Worm (Caenorhabditis elegans): Measurements from ENCODE around the gene Y105C5A.13.
"Not testable (repeated sequence)": the region's sequence is repeated elsewhere in the genome, so short reads cannot be mapped to it uniquely, and the experiment has no call there.

Gene Y105C5A.13

ce11 chrIV:15658444-15658843 lies 17.4 kb downstream of the Y105C5A.13 start:
- TF ChIP-seq pes-1 (GFP tag; IDR thresholded peaks at IDR 0.05) (no peak), tra-4 (tag; optimal IDR thresholded peaks at IDR 0.05) (no peak), sea-1 (GFP tag; conservative IDR thresholded peaks at IDR 0.05) (no peak), ama-1 (optimal IDR thresholded peaks at IDR 0.05) (no peak), F13C5.2 (tag; optimal IDR thresholded peaks at IDR 0.05) (no peak), ceh-13 (GFP tag; optimal IDR thresholded peaks at IDR 0.05) (no peak), hmg-4 (GFP tag; optimal IDR thresholded peaks at IDR 0.05) (no peak), tbx-11 (GFP tag; IDR thresholded peaks at IDR 0.05) (no peak), tbx-37 (GFP tag; conservative IDR thresholded peaks at IDR 0.05) (no peak), flt-1 (GFP tag; IDR thresholded peaks at IDR 0.05) (no peak), hmbx-1 (tag; optimal IDR thresholded peaks at IDR 0.05) (no peak), aly-1 (tag; optimal IDR thresholded peaks at IDR 0.05) (no peak), B0310.2 (tag; optimal IDR thresholded peaks at IDR 0.05) (no peak), ets-7 (tag; optimal IDR thresholded peaks at IDR 0.05) (no peak), scrt-1 (GFP tag; IDR thresholded peaks at IDR 0.05) (no peak), hnd-1 (tag; optimal IDR thresholded peaks at IDR 0.05) (no peak), ceh-36 (tag; optimal IDR thresholded peaks at IDR 0.05) (no peak)

ce11 chrIV:15672994-15673393 lies 32.0 kb downstream of the Y105C5A.13 start:
- TF ChIP-seq B0310.2 (tag; optimal IDR thresholded peaks at IDR 0.05) (no peak), tbx-37 (GFP tag; conservative IDR thresholded peaks at IDR 0.05) (no peak), pes-1 (GFP tag; IDR thresholded peaks at IDR 0.05) (no peak), flt-1 (GFP tag; IDR thresholded peaks at IDR 0.05) (no peak), scrt-1 (GFP tag; IDR thresholded peaks at IDR 0.05) (no peak), ceh-36 (tag; optimal IDR thresholded peaks at IDR 0.05) (no peak), aly-1 (tag; optimal IDR thresholded peaks at IDR 0.05) (no peak), ceh-13 (GFP tag; optimal IDR thresholded peaks at IDR 0.05) (no peak), hmg-4 (GFP tag; optimal IDR thresholded peaks at IDR 0.05) (no peak)

- not testable (repeated sequence) for TF ChIP-seq scrt-1 (GFP tag; IDR thresholded peaks at IDR 0.05); sea-1 (GFP tag; conservative IDR thresholded peaks at IDR 0.05); tbx-37 (GFP tag; conservative IDR thresholded peaks at IDR 0.05)
Observed at ce11 chrIV:15681445-15681844, 40.4 kb downstream of the Y105C5A.13 start, which contains the start of gene Y105C5A.26. Gene Y105C5A.26, minus strand, starts transcription at chrIV:15681545.

ce11 chrIV:15684521-15684920 lies 43.5 kb downstream of the Y105C5A.13 start:
- TF ChIP-seq ceh-13 (GFP tag; optimal IDR thresholded peaks at IDR 0.05) (no peak), tbx-11 (GFP tag; IDR thresholded peaks at IDR 0.05) (no peak), aly-1 (tag; optimal IDR thresholded peaks at IDR 0.05) (no peak), sea-1 (GFP tag; conservative IDR thresholded peaks at IDR 0.05) (no peak), ets-7 (tag; optimal IDR thresholded peaks at IDR 0.05) (no peak), F13C5.2 (tag; optimal IDR thresholded peaks at IDR 0.05) (no peak), tra-4 (tag; optimal IDR thresholded peaks at IDR 0.05) (no peak), tbx-37 (GFP tag; conservative IDR thresholded peaks at IDR 0.05) (no peak), ama-1 (optimal IDR thresholded peaks at IDR 0.05) (no peak), scrt-1 (GFP tag; IDR thresholded peaks at IDR 0.05) (no peak), ceh-36 (tag; optimal IDR thresholded peaks at IDR 0.05) (no peak), flt-1 (GFP tag; IDR thresholded peaks at IDR 0.05) (no peak), B0310.2 (tag; optimal IDR thresholded peaks at IDR 0.05) (no peak), hmbx-1 (tag; optimal IDR thresholded peaks at IDR 0.05) (no peak), hnd-1 (tag; optimal IDR thresholded peaks at IDR 0.05) (no peak), pes-1 (GFP tag; IDR thresholded peaks at IDR 0.05) (no peak)

ce11 chrIV:15686233-15686632 lies 45.2 kb downstream of the Y105C5A.13 start:
- no peak for TF ChIP-seq B0310.2 (tag; optimal IDR thresholded peaks at IDR 0.05)
- no peak for TF ChIP-seq ceh-36 (tag; optimal IDR thresholded peaks at IDR 0.05)
- no peak for TF ChIP-seq F13C5.2 (tag; optimal IDR thresholded peaks at IDR 0.05)
- no peak for TF ChIP-seq ets-7 (tag; optimal IDR thresholded peaks at IDR 0.05)
- TF ChIP-seq tbx-37 (GFP tag; conservative IDR thresholded peaks at IDR 0.05) = no peak
- TF ChIP-seq scrt-1 (GFP tag; IDR thresholded peaks at IDR 0.05) = no peak
- TF ChIP-seq hnd-1 (tag; optimal IDR thresholded peaks at IDR 0.05) = no peak
- TF ChIP-seq sea-1 (GFP tag; conservative IDR thresholded peaks at IDR 0.05) = no peak
- TF ChIP-seq ama-1 (optimal IDR thresholded peaks at IDR 0.05) = no peak
- TF ChIP-seq ceh-13 (GFP tag; optimal IDR thresholded peaks at IDR 0.05) = no peak

- TF ChIP-seq pes-1 (GFP tag; IDR thresholded peaks at IDR 0.05) (no peak), flt-1 (GFP tag; IDR thresholded peaks at IDR 0.05) (no peak), hmbx-1 (tag; optimal IDR thresholded peaks at IDR 0.05) (no peak), ama-1 (optimal IDR thresholded peaks at IDR 0.05) (no peak), ets-7 (tag; optimal IDR thresholded peaks at IDR 0.05) (no peak), B0310.2 (tag; optimal IDR thresholded peaks at IDR 0.05) (no peak), sea-1 (GFP tag; conservative IDR thresholded peaks at IDR 0.05) (no peak), aly-1 (tag; optimal IDR thresholded peaks at IDR 0.05) (no peak), F13C5.2 (tag; optimal IDR thresholded peaks at IDR 0.05) (no peak), tbx-11 (GFP tag; IDR thresholded peaks at IDR 0.05) (no peak), ceh-13 (GFP tag; optimal IDR thresholded peaks at IDR 0.05) (no peak), hmg-4 (GFP tag; optimal IDR thresholded peaks at IDR 0.05) (no peak), tra-4 (tag; optimal IDR thresholded peaks at IDR 0.05) (no peak), tbx-37 (GFP tag; conservative IDR thresholded peaks at IDR 0.05) (no peak), hnd-1 (tag; optimal IDR thresholded peaks at IDR 0.05) (no peak)
Observed at ce11 chrIV:15687825-15688224, 46.8 kb downstream of the Y105C5A.13 start.

- no peak for TF ChIP-seq F13C5.2 (tag; optimal IDR thresholded peaks at IDR 0.05)
- no peak for TF ChIP-seq tra-4 (tag; optimal IDR thresholded peaks at IDR 0.05)
- TF ChIP-seq scrt-1 (GFP tag; IDR thresholded peaks at IDR 0.05) = no peak
- no peak for TF ChIP-seq B0310.2 (tag; optimal IDR thresholded peaks at IDR 0.05)
- TF ChIP-seq ets-7 (tag; optimal IDR thresholded peaks at IDR 0.05) = no peak
- no peak for TF ChIP-seq hmbx-1 (tag; optimal IDR thresholded peaks at IDR 0.05)
- no peak for TF ChIP-seq hmg-4 (GFP tag; optimal IDR thresholded peaks at IDR 0.05)
- no peak for TF ChIP-seq tbx-11 (GFP tag; IDR thresholded peaks at IDR 0.05)
- TF ChIP-seq ceh-13 (GFP tag; optimal IDR thresholded peaks at IDR 0.05) = no peak
- TF ChIP-seq pes-1 (GFP tag; IDR thresholded peaks at IDR 0.05) = no peak
- TF ChIP-seq hnd-1 (tag; optimal IDR thresholded peaks at IDR 0.05) = no peak
- TF ChIP-seq aly-1 (tag; optimal IDR thresholded peaks at IDR 0.05) = no peak
Observed at ce11 chrIV:15688524-15689479, 47.8 kb downstream of the Y105C5A.13 start, which contains the start of gene Y105C5A.15. Gene Y105C5A.15, plus strand, starts transcription at chrIV:15689201.

Measured in whole organism, early embryonic.